Worm (Caenorhabditis elegans): ENCODE results near the gene wdr-54.

Gene wdr-54

DNA sequence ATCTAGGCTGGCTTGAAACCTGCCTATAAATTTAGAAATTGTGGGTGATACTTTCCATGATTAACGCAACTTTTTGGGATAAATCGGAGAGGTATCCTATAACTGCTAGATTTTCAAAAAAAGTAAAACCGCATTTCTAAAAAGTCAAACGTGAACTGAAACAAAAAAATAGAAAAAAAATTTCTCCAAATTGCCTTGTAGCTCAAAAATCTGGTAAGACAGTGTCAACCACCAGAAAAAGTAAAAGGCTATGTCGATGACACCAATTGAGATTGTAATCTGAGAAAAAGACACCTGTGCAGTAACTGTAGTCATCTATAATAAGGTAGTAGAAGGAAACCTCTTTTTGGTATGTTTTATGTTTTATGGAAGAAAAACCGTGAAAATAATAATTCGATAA lies at the start of gene wdr-54:
TSS of gene wdr-54 (plus strand) at position 301 of the 400 bp plus-strand sequence.
- TF ChIP-seq alr-1 (tag; optimal IDR thresholded peaks at IDR 0.05) (no peak), C34F6.9 (tag; optimal IDR thresholded peaks at IDR 0.05) (no peak), nhr-11 (tag; optimal IDR thresholded peaks at IDR 0.05) (no peak), ceh-16 (tag; optimal IDR thresholded peaks at IDR 0.05) (no peak), zag-1 (tag; optimal IDR thresholded peaks at IDR 0.05) (no peak), dmd-4 (tag; optimal IDR thresholded peaks at IDR 0.05) (no peak), unc-55 (GFP tag; optimal IDR thresholded peaks at IDR 0.05) (no peak), nhr-25 (tag; optimal IDR thresholded peaks at IDR 0.05) (no peak), ztf-11 (tag; optimal IDR thresholded peaks at IDR 0.05) (no peak), sem-4 (tag; optimal IDR thresholded peaks at IDR 0.05) (no peak)

ce11 chrX:779259-779658 lies 49.4 kb upstream of the wdr-54 start:
- no peak for TF ChIP-seq nhr-77 (tag; optimal IDR thresholded peaks at IDR 0.05)
- TF ChIP-seq aly-2 (tag; optimal IDR thresholded peaks at IDR 0.05) = no peak
- no peak for TF ChIP-seq ztf-11 (tag; optimal IDR thresholded peaks at IDR 0.05)
- no peak for TF ChIP-seq nhr-25 (tag; optimal IDR thresholded peaks at IDR 0.05)
- no peak for TF ChIP-seq unc-62 (GFP tag; optimal IDR thresholded peaks at IDR 0.05)
- no peak for TF ChIP-seq blmp-1 (tag; optimal IDR thresholded peaks at IDR 0.05; ENCODE audit: insufficient read depth)
- no peak for TF ChIP-seq Y55F3AM.14 (GFP tag; optimal IDR thresholded peaks at IDR 0.05)
- TF ChIP-seq sem-4 (tag; optimal IDR thresholded peaks at IDR 0.05) = no peak

DNA sequence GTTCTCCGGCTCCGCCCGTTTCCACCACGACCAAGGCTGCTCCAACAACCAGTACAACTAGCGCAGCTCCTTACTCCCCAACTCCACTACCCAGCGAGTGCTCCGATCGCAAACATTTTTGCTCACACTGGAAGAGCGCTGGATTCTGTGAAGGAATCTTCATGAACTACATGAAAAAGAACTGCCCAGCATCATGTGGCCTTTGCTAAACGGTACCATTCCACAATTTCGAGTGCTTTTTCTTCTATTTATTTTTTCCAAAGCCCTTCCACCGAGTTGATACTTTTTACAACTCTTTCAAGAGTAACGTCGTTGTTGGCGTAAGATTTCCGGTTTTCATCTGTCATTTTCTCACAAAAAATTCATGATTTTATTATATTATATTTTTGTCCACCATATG lies 48.7 kb upstream of the wdr-54 start:
- no peak for TF ChIP-seq mab-5 (tag; optimal IDR thresholded peaks at IDR 0.05)
- no peak for TF ChIP-seq aly-2 (tag; optimal IDR thresholded peaks at IDR 0.05)
- TF ChIP-seq ZK546.5 (tag; optimal IDR thresholded peaks at IDR 0.05) = no peak
- TF ChIP-seq zag-1 (tag; optimal IDR thresholded peaks at IDR 0.05) = no peak
- no peak for TF ChIP-seq lin-13 (GFP tag; optimal IDR thresholded peaks at IDR 0.05)

DNA sequence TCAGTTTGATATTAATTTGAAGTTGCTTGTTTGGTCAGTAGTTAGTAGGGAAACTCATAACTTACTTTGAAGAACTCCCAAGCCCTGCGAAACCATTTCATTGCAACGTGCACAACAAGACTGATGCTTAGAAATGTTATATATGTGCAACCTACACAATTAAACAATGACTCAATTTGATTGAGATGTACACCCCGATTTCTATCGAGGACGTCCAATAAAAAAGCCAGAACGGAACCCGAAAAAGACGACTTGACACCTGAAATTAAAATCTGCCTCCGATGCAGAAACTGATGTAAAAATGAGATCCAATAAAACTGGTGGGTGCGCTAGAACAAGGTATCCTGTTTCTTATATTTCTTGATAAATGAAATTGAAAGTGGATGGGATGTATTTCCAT lies 43.9 kb upstream of the wdr-54 start, which contains the start of gene T04G9.6:
TSS of gene T04G9.6 (minus strand) at position 101 of the 400 bp plus-strand sequence.
- TF ChIP-seq unc-55 (GFP tag; optimal IDR thresholded peaks at IDR 0.05) = no peak
- TF ChIP-seq alr-1 (tag; optimal IDR thresholded peaks at IDR 0.05) = no peak
- TF ChIP-seq nhr-129 (tag; optimal IDR thresholded peaks at IDR 0.05) = no peak
- no peak for TF ChIP-seq ceh-16 (tag; optimal IDR thresholded peaks at IDR 0.05)
- TF ChIP-seq dmd-4 (tag; optimal IDR thresholded peaks at IDR 0.05) = no peak
- TF ChIP-seq snpc-4 (tag; optimal IDR thresholded peaks at IDR 0.05) = no peak
- no peak for TF ChIP-seq skn-1 (tag; optimal IDR thresholded peaks at IDR 0.05)
- no peak for TF ChIP-seq lin-13 (GFP tag; optimal IDR thresholded peaks at IDR 0.05)
- TF ChIP-seq nhr-12 (tag; optimal IDR thresholded peaks at IDR 0.05) = no peak
- TF ChIP-seq mbf-1 (tag; optimal IDR thresholded peaks at IDR 0.05) = no peak
- no peak for TF ChIP-seq sma-9 (GFP tag; optimal IDR thresholded peaks at IDR 0.05)
- TF ChIP-seq sma-9 (tag; optimal IDR thresholded peaks at IDR 0.05) = no peak
- TF ChIP-seq elt-3 (tag; optimal IDR thresholded peaks at IDR 0.05) = no peak

DNA sequence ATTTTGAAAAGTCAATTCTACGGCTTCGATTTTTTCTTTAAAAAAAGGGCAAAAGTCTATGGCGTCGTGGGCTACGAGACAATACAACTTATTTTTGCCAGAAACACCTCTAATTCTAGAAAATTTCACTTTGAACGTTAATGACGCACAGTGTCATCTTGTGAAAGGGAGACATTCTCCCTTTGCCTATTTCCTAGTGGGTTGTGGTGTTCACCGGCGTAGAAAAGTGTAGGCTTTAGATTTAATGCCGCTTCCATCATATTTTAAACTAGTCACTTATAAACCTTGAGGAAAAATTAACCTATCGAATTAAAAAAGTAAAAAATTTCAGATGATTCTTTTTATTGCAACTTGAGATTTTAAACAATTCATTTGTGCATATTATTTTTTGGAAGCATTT lies 43.3 kb upstream of the wdr-54 start:
- TF ChIP-seq snpc-4 (tag; optimal IDR thresholded peaks at IDR 0.05) = no peak
- no peak for TF ChIP-seq egl-27 (tag; optimal IDR thresholded peaks at IDR 0.05)
- peak; percentile 11 for TF ChIP-seq F13H6.1 (tag; optimal IDR thresholded peaks at IDR 0.05)
- peak in 1 of 2 experiments; percentile 26 for TF ChIP-seq lsy-2 (tag; optimal IDR thresholded peaks at IDR 0.05)
- peak; percentile 31 for TF ChIP-seq sma-3 (GFP tag; optimal IDR thresholded peaks at IDR 0.05)
- TF ChIP-seq crh-2 (tag; optimal IDR thresholded peaks at IDR 0.05) = peak; percentile 33
- TF ChIP-seq dmd-4 (tag; optimal IDR thresholded peaks at IDR 0.05) = peak; percentile 3
- peak; percentile 24 for TF ChIP-seq nhr-21 (tag; optimal IDR thresholded peaks at IDR 0.05)

- TF ChIP-seq skn-1 (tag; optimal IDR thresholded peaks at IDR 0.05) = no peak
- no peak for TF ChIP-seq mab-5 (tag; optimal IDR thresholded peaks at IDR 0.05)
- TF ChIP-seq dmd-4 (tag; optimal IDR thresholded peaks at IDR 0.05) = no peak
- no peak for TF ChIP-seq fos-1 (tag; optimal IDR thresholded peaks at IDR 0.05)
- TF ChIP-seq C34F6.9 (tag; optimal IDR thresholded peaks at IDR 0.05) = peak; percentile 53
- no peak for TF ChIP-seq nhr-6 (tag; optimal IDR thresholded peaks at IDR 0.05)
- no peak for TF ChIP-seq unc-62 (GFP tag; optimal IDR thresholded peaks at IDR 0.05)
- no peak for TF ChIP-seq nhr-23 (tag; optimal IDR thresholded peaks at IDR 0.05)
- TF ChIP-seq mdl-1 (tag; optimal IDR thresholded peaks at IDR 0.05) = no peak
- TF ChIP-seq nhr-12 (tag; optimal IDR thresholded peaks at IDR 0.05) = no peak
- TF ChIP-seq zag-1 (tag; optimal IDR thresholded peaks at IDR 0.05) = no peak
- TF ChIP-seq crh-2 (tag; optimal IDR thresholded peaks at IDR 0.05) = peak; percentile 47
- no peak for TF ChIP-seq lin-13 (GFP tag; optimal IDR thresholded peaks at IDR 0.05)
- TF ChIP-seq unc-55 (GFP tag; optimal IDR thresholded peaks at IDR 0.05) = peak; percentile 57
- peak; percentile 1 for TF ChIP-seq nhr-129 (tag; optimal IDR thresholded peaks at IDR 0.05)
- TF ChIP-seq ceh-16 (tag; optimal IDR thresholded peaks at IDR 0.05) = no peak
- TF ChIP-seq nhr-77 (tag; optimal IDR thresholded peaks at IDR 0.05) = no peak
- TF ChIP-seq R02D3.7 (tag; optimal IDR thresholded peaks at IDR 0.05) = no peak
- no peak for TF ChIP-seq elt-3 (tag; optimal IDR thresholded peaks at IDR 0.05)
- TF ChIP-seq nhr-11 (tag; optimal IDR thresholded peaks at IDR 0.05) = no peak
- TF ChIP-seq ztf-1 (GFP tag; conservative IDR thresholded peaks at IDR 0.05) = no peak
Measured at ce11 chrX:787992-788391, 40.7 kb upstream of the wdr-54 start, which contains the start of gene attf-5. Gene attf-5, plus strand, starts transcription at chrX:788353.

Data from whole organism, L2 larva.